Fruit fly (Drosophila melanogaster): ENCODE results near the gene Nf-YC.

Gene Nf-YC

dm6 chrX:6777394-6777793, 43.3 kb downstream of the Nf-YC start (continued):
- TF ChIP-seq tai (GFP tag; optimal IDR thresholded peaks at IDR 0.05) (no peak), dl (GFP tag; optimal IDR thresholded peaks at IDR 0.05; ENCODE audit: insufficient read depth in 1 of 2, partially characterized antibody in 2 of 2) (no peak), Hr78 (GFP tag; optimal IDR thresholded peaks at IDR 0.05) (no peak), sage (GFP tag; optimal IDR thresholded peaks at IDR 0.05) (peak; percentile 69), rgr (GFP tag; optimal IDR thresholded peaks at IDR 0.05) (peak; percentile 82), dmrt93B (GFP tag; optimal IDR thresholded peaks at IDR 0.05) (peak; percentile 73), jim (GFP tag; optimal IDR thresholded peaks at IDR 0.05) (no peak), HLH106 (tag; optimal IDR thresholded peaks at IDR 0.05) (peak; percentile 87), OdsH (GFP tag; optimal IDR thresholded peaks at IDR 0.05) (peak; percentile 83), h (GFP tag; optimal IDR thresholded peaks at IDR 0.05) (peak; percentile 88)

- TF ChIP-seq Rel (GFP tag; optimal IDR thresholded peaks at IDR 0.05) = no peak
- TF ChIP-seq Rel (tag; optimal IDR thresholded peaks at IDR 0.05) = no peak
- TF ChIP-seq Dfd (GFP tag; optimal IDR thresholded peaks at IDR 0.05) = no peak
Observed at dm6 chrX:6776934-6777333, 43.8 kb downstream of the Nf-YC start.

dm6 chrX:6776274-6776673, 44.4 kb downstream of the Nf-YC start:
- TF ChIP-seq sage (GFP tag; optimal IDR thresholded peaks at IDR 0.05) = no peak
- no peak for TF ChIP-seq Vsx2 (GFP tag; optimal IDR thresholded peaks at IDR 0.05; ENCODE audit: partially characterized antibody)
- TF ChIP-seq foxo (GFP tag; optimal IDR thresholded peaks at IDR 0.05) = no peak
- TF ChIP-seq OdsH (GFP tag; optimal IDR thresholded peaks at IDR 0.05) = no peak
- TF ChIP-seq Hr83 (GFP tag; optimal IDR thresholded peaks at IDR 0.05; ENCODE audit: poor library complexity, severe bottlenecking) = no peak
- no peak for TF ChIP-seq dl (GFP tag; optimal IDR thresholded peaks at IDR 0.05; ENCODE audit: insufficient read depth in 1 of 2, partially characterized antibody in 2 of 2)
- no peak for TF ChIP-seq GATAd (GFP tag; optimal IDR thresholded peaks at IDR 0.05)
- TF ChIP-seq CrebA (GFP tag; optimal IDR thresholded peaks at IDR 0.05; ENCODE audit: borderline replicate concordance) = no peak
- TF ChIP-seq Dif (GFP tag; optimal IDR thresholded peaks at IDR 0.05; ENCODE audit: partially characterized antibody) = no peak
- no peak for TF ChIP-seq Dfd (GFP tag; optimal IDR thresholded peaks at IDR 0.05)
- no peak for TF ChIP-seq N (GFP tag; optimal IDR thresholded peaks at IDR 0.05)
- no peak for TF ChIP-seq jim (GFP tag; optimal IDR thresholded peaks at IDR 0.05)
- TF ChIP-seq dsf (GFP tag; optimal IDR thresholded peaks at IDR 0.05; ENCODE audit: borderline replicate concordance) = no peak
- no peak for TF ChIP-seq tai (GFP tag; optimal IDR thresholded peaks at IDR 0.05)

dm6 chrX:6775622-6776021, 45.1 kb downstream of the Nf-YC start:
- TF ChIP-seq Sp1 (GFP tag; optimal IDR thresholded peaks at IDR 0.05) = peak; percentile 11
- peak; percentile 58 for TF ChIP-seq fru (GFP tag; optimal IDR thresholded peaks at IDR 0.05)
- peak; percentile 3 for TF ChIP-seq psq (GFP tag; optimal IDR thresholded peaks at IDR 0.05)
- no peak for TF ChIP-seq Hr83 (GFP tag; optimal IDR thresholded peaks at IDR 0.05; ENCODE audit: poor library complexity, severe bottlenecking)
- TF ChIP-seq h (GFP tag; optimal IDR thresholded peaks at IDR 0.05) = peak; percentile 8
- peak; percentile 58 for TF ChIP-seq Myc (optimal IDR thresholded peaks at IDR 0.05)
- TF ChIP-seq HLH106 (tag; optimal IDR thresholded peaks at IDR 0.05) = peak; percentile 24
- TF ChIP-seq GATAd (GFP tag; optimal IDR thresholded peaks at IDR 0.05) = no peak
- peak; percentile 74 for TF ChIP-seq woc (GFP tag; optimal IDR thresholded peaks at IDR 0.05)
- TF ChIP-seq foxo (GFP tag; optimal IDR thresholded peaks at IDR 0.05) = peak in 1 of 2 experiments; percentile 29
- TF ChIP-seq Hr78 (GFP tag; optimal IDR thresholded peaks at IDR 0.05) = no peak
- no peak for TF ChIP-seq dl (GFP tag; optimal IDR thresholded peaks at IDR 0.05; ENCODE audit: insufficient read depth in 1 of 2, partially characterized antibody in 2 of 2)
- TF ChIP-seq sage (GFP tag; optimal IDR thresholded peaks at IDR 0.05) = no peak
- TF ChIP-seq rgr (GFP tag; optimal IDR thresholded peaks at IDR 0.05) = peak; percentile 0

dm6 chrX:6770924-6771323, 49.8 kb downstream of the Nf-YC start, which contains the start of gene Coq7:
Gene Coq7, plus strand, starts transcription at chrX:6771225.
- TF ChIP-seq psq (GFP tag; optimal IDR thresholded peaks at IDR 0.05) (peak; percentile 67), CG9705 (GFP tag; optimal IDR thresholded peaks at IDR 0.05) (peak; percentile 75), Rel (GFP tag; optimal IDR thresholded peaks at IDR 0.05) (no peak), Rel (tag; optimal IDR thresholded peaks at IDR 0.05) (no peak), Hnf4 (GFP tag; optimal IDR thresholded peaks at IDR 0.05) (no peak), Dif (GFP tag; optimal IDR thresholded peaks at IDR 0.05; ENCODE audit: partially characterized antibody) (no peak), HLH106 (tag; optimal IDR thresholded peaks at IDR 0.05) (peak; percentile 85), br (GFP tag; optimal IDR thresholded peaks at IDR 0.05) (peak; percentile 65), GATAd (GFP tag; optimal IDR thresholded peaks at IDR 0.05) (peak; percentile 50), Sp1 (GFP tag; optimal IDR thresholded peaks at IDR 0.05) (peak; percentile 80), Hr83 (GFP tag; optimal IDR thresholded peaks at IDR 0.05; ENCODE audit: poor library complexity, severe bottlenecking) (peak; percentile 22), sv (GFP tag; optimal IDR thresholded peaks at IDR 0.05) (peak; percentile 80), dmrt93B (GFP tag; optimal IDR thresholded peaks at IDR 0.05) (peak; percentile 73), Abd-B (GFP tag; optimal IDR thresholded peaks at IDR 0.05) (no peak), OdsH (GFP tag; optimal IDR thresholded peaks at IDR 0.05) (peak; percentile 79), rgr (GFP tag; optimal IDR thresholded peaks at IDR 0.05) (peak; percentile 90), h (GFP tag; optimal IDR thresholded peaks at IDR 0.05) (peak; percentile 86), foxo (GFP tag; optimal IDR thresholded peaks at IDR 0.05) (peak in 1 of 2 experiments; percentile 89), dl (GFP tag; optimal IDR thresholded peaks at IDR 0.05; ENCODE audit: insufficient read depth in 1 of 2, partially characterized antibody in 2 of 2) (no peak)

All from whole organism, wandering third instar larva.